Fruit fly (Drosophila melanogaster): Measurements from ENCODE around the gene CG15739.

Gene CG15739

dm6 chrX:11920959-11921358 is 47.8 kb downstream of the CG15739 start (continued):
- TF ChIP-seq Fer3 (tag; optimal IDR thresholded peaks at IDR 0.05), result peak; percentile 89
- peak; percentile 35; the same call in 1 of the 3 replicates for TF ChIP-seq sr (GFP tag; IDR thresholded peaks at IDR 0.05)
- peak; percentile 91 for TF ChIP-seq CG6689 (GFP tag; IDR thresholded peaks at IDR 0.05)
- peak; percentile 74 for TF ChIP-seq CG8359 (GFP tag; optimal IDR thresholded peaks at IDR 0.05; ENCODE audit: borderline replicate concordance)
- TF ChIP-seq CG9932 (GFP tag; IDR thresholded peaks at IDR 0.05), result peak; percentile 86
- peak; percentile 60 for TF ChIP-seq ems (GFP tag; optimal IDR thresholded peaks at IDR 0.05)
- TF ChIP-seq vnd (GFP tag; IDR thresholded peaks at IDR 0.05; ENCODE audit: partially characterized antibody), result no peak
- TF ChIP-seq CG11504 (tag; optimal IDR thresholded peaks at IDR 0.05), result peak; percentile 94
- peak; percentile 93 for TF ChIP-seq grau (tag; optimal IDR thresholded peaks at IDR 0.05)
- no peak for TF ChIP-seq bigmax (GFP tag; optimal IDR thresholded peaks at IDR 0.05)
- peak; percentile 69 for TF ChIP-seq chn (GFP tag; optimal IDR thresholded peaks at IDR 0.05)
- TF ChIP-seq CG11560 (tag; IDR thresholded peaks at IDR 0.05), result peak; percentile 68
- no peak for TF ChIP-seq lov (optimal IDR thresholded peaks at IDR 0.05)
- TF ChIP-seq lov (GFP tag; IDR thresholded peaks at IDR 0.05), result 0 out of 3 replicates have a peak, but pooled peaks have one; percentile 20
- TF ChIP-seq lilli (GFP tag; optimal IDR thresholded peaks at IDR 0.05), result peak; percentile 83
- TF ChIP-seq tin (GFP tag; optimal IDR thresholded peaks at IDR 0.05), result peak; percentile 75
- peak; percentile 94 for TF ChIP-seq PHDP (tag; optimal IDR thresholded peaks at IDR 0.05)
- peak; percentile 84 for TF ChIP-seq bab2 (GFP tag; optimal IDR thresholded peaks at IDR 0.05)
- TF ChIP-seq D19B (GFP tag; optimal IDR thresholded peaks at IDR 0.05), result peak; percentile 71
- peak; percentile 63 for TF ChIP-seq shn (GFP tag; optimal IDR thresholded peaks at IDR 0.05)
- peak; percentile 32 for TF ChIP-seq NC2α (GFP tag; optimal IDR thresholded peaks at IDR 0.05)
- TF ChIP-seq CG10654 (GFP tag; optimal IDR thresholded peaks at IDR 0.05), result peak; percentile 79
- TF ChIP-seq sens (GFP tag), result peak; percentile 98
- peak; percentile 43 for TF ChIP-seq Atf3 (GFP tag; optimal IDR thresholded peaks at IDR 0.05)
- TF ChIP-seq CHES-1-like (GFP tag; optimal IDR thresholded peaks at IDR 0.05), result peak; percentile 61
- TF ChIP-seq CG12219 (GFP tag; optimal IDR thresholded peaks at IDR 0.05), result peak; percentile 89
- peak; percentile 64 for TF ChIP-seq corto (GFP tag; optimal IDR thresholded peaks at IDR 0.05)
- TF ChIP-seq CG4730 (GFP tag; IDR thresholded peaks at IDR 0.05), result peak; percentile 84

dm6 chrX:11922650-11923237 is 49.6 kb downstream of the CG15739 start:
- TF ChIP-seq Kr (GFP tag; optimal IDR thresholded peaks at IDR 0.05), result no peak
- TF ChIP-seq cwo (GFP tag; optimal IDR thresholded peaks at IDR 0.05), result peak; percentile 88
- peak; percentile 68 for TF ChIP-seq sens (GFP tag)
- no peak for TF ChIP-seq CG33213 (GFP tag; optimal IDR thresholded peaks at IDR 0.05)
- TF ChIP-seq dan (GFP tag; IDR thresholded peaks at IDR 0.05), result no peak
- TF ChIP-seq CG6654 (GFP tag; optimal IDR thresholded peaks at IDR 0.05), result no peak
- TF ChIP-seq lab (GFP tag; optimal IDR thresholded peaks at IDR 0.05), result peak; percentile 31
- TF ChIP-seq CG2875 (GFP tag; optimal IDR thresholded peaks at IDR 0.05), result no peak
- TF ChIP-seq tup (GFP tag; optimal IDR thresholded peaks at IDR 0.05), result no peak
- TF ChIP-seq CG11085 (GFP tag; IDR thresholded peaks at IDR 0.05), result no peak
- TF ChIP-seq CG17802 (tag; optimal IDR thresholded peaks at IDR 0.05), result peak; percentile 14
- no peak for TF ChIP-seq row (GFP tag; IDR thresholded peaks at IDR 0.05)
- peak; percentile 18 to 60 for TF ChIP-seq Trl (optimal IDR thresholded peaks at IDR 0.05)
- no peak for TF ChIP-seq Trl (GFP tag; optimal IDR thresholded peaks at IDR 0.05)
- TF ChIP-seq Bteb2 (GFP tag; optimal IDR thresholded peaks at IDR 0.05), result no peak
- peak; percentile 30; the same call in 1 of the 2 replicates for TF ChIP-seq vvl (GFP tag; IDR thresholded peaks at IDR 0.05)
- no peak for TF ChIP-seq CG10366 (GFP tag; IDR thresholded peaks at IDR 0.05)
- no peak for TF ChIP-seq CG13424 (tag; optimal IDR thresholded peaks at IDR 0.05)
- no peak for TF ChIP-seq sug (tag; optimal IDR thresholded peaks at IDR 0.05)
- TF ChIP-seq CG12299 (tag; optimal IDR thresholded peaks at IDR 0.05), result no peak
- no peak for TF ChIP-seq wor (GFP tag; IDR thresholded peaks at IDR 0.05)
- peak; percentile 35 for TF ChIP-seq CG13894 (tag; optimal IDR thresholded peaks at IDR 0.05)
- TF ChIP-seq CG18599 (GFP tag; optimal IDR thresholded peaks at IDR 0.05), result peak; percentile 7
- TF ChIP-seq pb (GFP tag; optimal IDR thresholded peaks at IDR 0.05), result no peak
- TF ChIP-seq CG15514 (GFP tag; optimal IDR thresholded peaks at IDR 0.05), result no peak

Measured in whole organism, embryonic.